Worm (Caenorhabditis elegans): Measurements from ENCODE around the gene far-7.

DNA sequence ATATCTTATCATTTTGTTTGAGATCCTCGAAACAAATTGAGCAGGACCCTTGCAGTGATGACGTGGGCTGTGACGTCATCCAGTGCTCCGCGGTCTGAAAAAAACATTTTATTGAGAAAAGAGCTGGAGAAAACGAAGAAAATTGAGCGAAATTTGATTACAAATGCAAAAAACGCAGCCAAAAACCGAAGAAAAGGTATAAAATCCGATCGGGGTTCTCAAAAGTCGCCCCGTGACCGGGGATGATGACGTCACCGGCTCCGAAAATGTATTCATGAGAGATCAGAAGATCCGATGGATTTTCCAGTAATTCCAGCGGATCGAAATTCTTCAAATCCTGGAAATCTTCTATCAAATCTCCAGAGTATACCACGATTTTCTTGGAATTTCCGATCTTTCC is 37.1 kb upstream of the far-7 start, which contains the start of gene trul-1:
- no peak for TF ChIP-seq unc-62 (GFP tag; optimal IDR thresholded peaks at IDR 0.05)
- no peak for TF ChIP-seq mdl-1 (tag; optimal IDR thresholded peaks at IDR 0.05)
- no peak for TF ChIP-seq ztf-11 (tag; optimal IDR thresholded peaks at IDR 0.05)
- no peak for TF ChIP-seq mab-5 (tag; optimal IDR thresholded peaks at IDR 0.05)
- no peak for TF ChIP-seq dmd-4 (tag; optimal IDR thresholded peaks at IDR 0.05)

Measured in whole organism, L2 larva.